Worm (Caenorhabditis elegans) whole organism, early embryonic: ENCODE results near the gene sod-4.
A peak's percentile ranks its signal among the peaks of the same experiment; 100 is the strongest.

Experiments
- B0310.2 ChIP-seq: sonication (generic microtip); optimal IDR thresholded peaks from 2 replicates; lab custom pipeline; 2016; ENCODE audit warnings: mild to moderate bottlenecking, missing genetic modification characterization, missing compliant biosample characterization
- F13C5.2 ChIP-seq: sonication (generic microtip); optimal IDR thresholded peaks from 2 replicates; lab custom pipeline; 2017; ENCODE audit warnings: mild to moderate bottlenecking, missing genetic modification characterization, inconsistent platforms, missing compliant biosample characterization
- aly-1 ChIP-seq: sonication (generic microtip); optimal IDR thresholded peaks from 2 replicates; lab custom pipeline; 2016; ENCODE audit warnings: missing genetic modification characterization, missing compliant biosample characterization
- ama-1 ChIP-seq: fragments of 150-350 bp; optimal IDR thresholded peaks from 2 replicates; lab custom pipeline; 2014
- ceh-13 ChIP-seq: fragments of 200-800 bp; sonication (Bioruptor generic); optimal IDR thresholded peaks from 2 replicates; lab custom pipeline; 2018; ENCODE audit warnings: mild to moderate bottlenecking, missing genetic modification characterization, missing compliant biosample characterization
- ceh-36 ChIP-seq: sonication (generic microtip); optimal IDR thresholded peaks from 2 replicates; lab custom pipeline; 2016; ENCODE audit warnings: missing genetic modification characterization, inconsistent platforms, missing compliant biosample characterization
- ets-7 ChIP-seq: sonication (generic microtip); optimal IDR thresholded peaks from 2 replicates; lab custom pipeline; 2016; ENCODE audit warnings: missing genotype, missing genetic modification characterization, missing compliant biosample characterization
- flt-1 ChIP-seq: fragments of 200-800 bp; sonication (Bioruptor generic); IDR thresholded peaks from 2 replicates; pipeline ENCODE4 v1.3.6; 2022; ENCODE audit warnings: missing genetic modification characterization, missing compliant biosample characterization
- hmbx-1 ChIP-seq: sonication (generic microtip); optimal IDR thresholded peaks from 2 replicates; lab custom pipeline; 2016; ENCODE audit warnings: mild to moderate bottlenecking, missing genetic modification characterization, missing compliant biosample characterization
- hmg-4 ChIP-seq: fragments of 200-800 bp; sonication (Bioruptor generic); optimal IDR thresholded peaks from 2 replicates; lab custom pipeline; 2018; ENCODE audit warnings: mild to moderate bottlenecking, missing genetic modification characterization, missing compliant biosample characterization
- hnd-1 ChIP-seq: sonication (generic microtip); optimal IDR thresholded peaks from 2 replicates; lab custom pipeline; 2016; ENCODE audit warnings: missing genetic modification characterization, missing compliant biosample characterization
- pes-1 ChIP-seq: fragments of 200-800 bp; sonication (Bioruptor generic); IDR thresholded peaks from 2 replicates; pipeline ENCODE4 v1.3.6; 2022; ENCODE audit warnings: missing genetic modification reagents, missing genetic modification characterization, missing compliant biosample characterization
- scrt-1 ChIP-seq: fragments of 200-800 bp; sonication (Bioruptor generic); IDR thresholded peaks from 2 replicates; pipeline ENCODE4 v1.3.6; 2022; ENCODE audit warnings: missing genetic modification characterization, missing compliant biosample characterization
- sea-1 ChIP-seq: fragments of 200-800 bp; sonication (Bioruptor generic); conservative IDR thresholded peaks from 2 replicates; pipeline ENCODE4 v1.3.6; 2022; ENCODE audit warnings: missing genetic modification characterization, missing compliant biosample characterization
- tbx-11 ChIP-seq: fragments of 200-800 bp; sonication (Bioruptor generic); IDR thresholded peaks from 2 replicates; pipeline ENCODE4 v1.3.6; 2022; ENCODE audit warnings: missing genetic modification characterization, missing compliant biosample characterization
- tbx-37 ChIP-seq: fragments of 200-800 bp; sonication (Bioruptor generic); conservative IDR thresholded peaks from 2 replicates; pipeline ENCODE4 v1.3.6; 2022; ENCODE audit warnings: missing genetic modification reagents, missing genetic modification characterization, missing compliant biosample characterization
- tra-4 ChIP-seq: sonication (generic microtip); optimal IDR thresholded peaks from 2 replicates; lab custom pipeline; 2017; ENCODE audit warnings: missing genetic modification characterization, missing compliant biosample characterization

Gene sod-4

DNA sequence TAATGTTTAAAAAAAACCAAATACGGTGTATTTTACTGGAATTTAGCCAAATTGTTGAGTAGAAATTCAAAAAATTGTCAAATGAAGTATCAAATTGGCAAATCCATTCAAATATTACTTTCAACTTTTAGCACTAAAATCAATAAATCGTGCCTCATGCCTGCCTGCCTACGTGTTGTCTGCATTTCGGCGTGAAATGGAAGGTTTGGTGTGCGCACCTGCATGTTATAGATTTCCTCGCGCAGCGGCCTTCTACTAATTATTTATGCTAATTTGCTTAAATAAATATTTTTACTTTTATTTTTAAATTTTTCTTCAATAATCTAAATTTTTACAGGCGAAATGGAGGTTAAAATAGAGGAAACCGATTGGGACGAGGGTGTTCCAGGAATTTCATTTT is 28.6 kb upstream of the sod-4 start, which contains the start of gene ZK1098.2:
Gene ZK1098.2 (plus strand): TSS at position 336 of the 400 bp plus-strand sequence.
- TF ChIP-seq sea-1 (GFP tag; lab: Robert Waterston, UW), result no peak
- TF ChIP-seq ama-1 (lab: Kevin White, UChicago), result no peak
- TF ChIP-seq hmg-4 (GFP tag; lab: Kevin White, UChicago), result no peak
- no peak for TF ChIP-seq ets-7 (tag; lab: Kevin White, UChicago)
- TF ChIP-seq flt-1 (GFP tag; lab: Robert Waterston, UW), result no peak
- TF ChIP-seq ceh-13 (GFP tag; lab: Kevin White, UChicago), result no peak
- no peak for TF ChIP-seq tbx-37
- no peak for TF ChIP-seq hmbx-1

DNA sequence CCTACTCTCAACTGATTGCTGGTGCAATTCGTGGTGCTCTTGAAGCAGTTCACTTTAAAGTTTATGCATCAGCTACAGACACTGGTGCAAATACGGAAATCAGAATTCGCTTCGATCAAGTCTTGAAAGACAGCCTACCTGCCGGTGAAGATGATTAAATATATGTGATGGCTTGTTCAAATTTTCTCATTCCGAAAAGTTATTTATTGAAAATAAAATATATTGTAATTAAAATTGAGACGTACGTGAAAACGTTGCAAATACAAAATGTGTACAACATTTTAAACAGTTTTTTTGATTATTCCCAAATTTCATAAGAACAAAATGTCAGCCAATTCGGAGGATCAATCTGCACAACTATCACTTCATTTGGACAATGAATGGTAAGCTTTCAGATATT is 26.7 kb upstream of the sod-4 start, which contains the start of gene ZK1098.6:
Gene ZK1098.6 (plus strand): TSS at position 301 of the 400 bp plus-strand sequence.
- no peak for TF ChIP-seq hnd-1 (tag; lab: Kevin White, UChicago)
- no peak for TF ChIP-seq sea-1 (GFP tag; lab: Robert Waterston, UW)

DNA sequence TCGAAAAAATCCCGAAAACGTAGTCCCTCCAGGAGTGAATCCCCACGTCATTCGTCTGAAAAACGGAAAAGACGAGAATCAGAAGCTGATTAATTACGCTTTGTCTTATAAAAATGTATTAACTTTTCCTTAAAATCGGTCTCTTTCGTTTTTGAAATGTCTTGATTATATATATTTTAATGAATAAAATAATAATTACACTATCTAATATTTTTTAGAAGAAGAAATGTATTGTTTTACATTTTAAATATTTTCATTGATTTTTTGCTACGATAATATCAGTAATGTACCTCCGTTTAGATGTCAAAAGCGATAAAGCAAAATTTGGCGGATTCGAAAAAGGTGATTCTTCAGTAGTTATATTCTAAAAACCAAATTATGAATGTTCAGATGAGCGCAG is 25.1 kb upstream of the sod-4 start, which contains the start of gene trpp-3:
Gene trpp-3 (plus strand): TSS at position 301 of the 400 bp plus-strand sequence.
- no peak for TF ChIP-seq flt-1 (GFP tag; lab: Robert Waterston, UW)
- no peak for TF ChIP-seq tbx-37
- no peak for TF ChIP-seq scrt-1 (GFP tag; lab: Robert Waterston, UW)
- no peak for TF ChIP-seq ceh-13 (GFP tag; lab: Kevin White, UChicago)
- TF ChIP-seq tra-4 (tag; lab: Kevin White, UChicago), result no peak
- TF ChIP-seq ama-1 (lab: Kevin White, UChicago), result no peak
- TF ChIP-seq hmg-4 (GFP tag; lab: Kevin White, UChicago), result no peak
- no peak for TF ChIP-seq B0310.2
- TF ChIP-seq hnd-1 (tag; lab: Kevin White, UChicago), result no peak
- TF ChIP-seq aly-1, result no peak
- TF ChIP-seq pes-1 (GFP tag; lab: Robert Waterston, UW), result no peak
- TF ChIP-seq hmbx-1, result no peak
- TF ChIP-seq ceh-36 (tag; lab: Kevin White, UChicago), result no peak
- TF ChIP-seq ets-7 (tag; lab: Kevin White, UChicago), result no peak
- no peak for TF ChIP-seq tbx-11 (GFP tag; lab: Robert Waterston, UW)
- TF ChIP-seq sea-1 (GFP tag; lab: Robert Waterston, UW), result no peak
- TF ChIP-seq F13C5.2, result no peak

DNA sequence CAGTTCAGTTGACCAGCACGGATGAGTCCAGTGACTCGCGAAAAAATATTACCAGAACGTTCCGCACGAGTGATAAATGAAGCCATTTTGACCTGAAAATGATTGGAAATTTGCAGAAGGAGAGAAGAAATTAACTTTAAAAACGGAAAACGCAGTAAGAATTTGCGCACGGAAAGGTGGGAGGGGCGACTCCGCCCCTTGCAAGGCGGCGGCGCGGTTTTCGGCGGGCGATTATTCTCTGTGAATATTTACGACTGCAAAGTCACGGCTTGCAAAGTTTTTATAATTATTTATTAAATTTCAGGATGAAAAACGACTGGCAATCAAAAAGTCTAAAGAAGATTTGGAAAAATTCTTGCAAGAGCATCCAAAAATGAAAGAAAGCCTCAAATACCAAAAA is 23.4 kb upstream of the sod-4 start, which contains the start of gene mrps-23:
Gene mrps-23 (minus strand): TSS at position 92 of the 400 bp plus-strand sequence.
- TF ChIP-seq hmg-4 (GFP tag; lab: Kevin White, UChicago), result peak; percentile 7
- TF ChIP-seq pes-1 (GFP tag; lab: Robert Waterston, UW), result no peak

DNA sequence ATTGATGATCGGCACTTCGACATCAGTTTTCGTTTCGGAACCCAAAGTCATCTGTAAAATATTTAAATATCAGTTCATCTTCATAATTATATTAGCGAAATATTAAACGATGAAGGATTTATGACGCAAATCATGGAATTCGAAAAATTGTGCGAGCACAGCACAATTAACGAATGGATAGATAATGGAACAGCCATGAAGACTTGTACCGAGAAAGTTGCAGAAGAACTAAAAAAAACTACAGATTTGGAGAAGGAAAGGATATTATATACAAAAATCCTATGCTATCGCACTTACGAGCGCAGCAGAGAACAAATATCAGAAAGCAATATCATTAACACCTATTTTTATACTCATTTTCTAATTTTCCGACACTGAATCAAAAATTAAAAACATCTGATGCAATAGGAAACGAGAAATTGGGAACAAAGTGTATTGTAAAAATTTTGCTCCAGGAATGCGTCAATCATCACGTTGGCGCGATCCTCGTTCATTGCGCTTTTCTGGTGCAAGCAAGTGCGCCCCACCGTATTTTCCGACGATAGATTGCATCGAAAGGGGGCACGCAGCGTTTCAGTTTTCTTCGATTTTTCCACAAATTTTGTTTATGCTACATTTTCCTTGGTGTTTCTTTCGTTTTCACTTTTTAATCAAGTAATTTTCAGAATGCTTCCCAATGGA is 21.4 kb upstream of the sod-4 start, which contains the start of the genes clu-1 and prp-40:
Gene clu-1 (minus strand): TSS at position 51 of the 681 bp plus-strand sequence.
Gene prp-40 (plus strand): TSS at position 666 of the 681 bp plus-strand sequence.
- TF ChIP-seq sea-1 (GFP tag; lab: Robert Waterston, UW) (no peak), tbx-37 (0 out of 2 replicates have a peak, but pooled peaks have one; percentile 13), F13C5.2 (peak; percentile 36), hmg-4 (GFP tag; lab: Kevin White, UChicago) (peak; percentile 37)

DNA sequence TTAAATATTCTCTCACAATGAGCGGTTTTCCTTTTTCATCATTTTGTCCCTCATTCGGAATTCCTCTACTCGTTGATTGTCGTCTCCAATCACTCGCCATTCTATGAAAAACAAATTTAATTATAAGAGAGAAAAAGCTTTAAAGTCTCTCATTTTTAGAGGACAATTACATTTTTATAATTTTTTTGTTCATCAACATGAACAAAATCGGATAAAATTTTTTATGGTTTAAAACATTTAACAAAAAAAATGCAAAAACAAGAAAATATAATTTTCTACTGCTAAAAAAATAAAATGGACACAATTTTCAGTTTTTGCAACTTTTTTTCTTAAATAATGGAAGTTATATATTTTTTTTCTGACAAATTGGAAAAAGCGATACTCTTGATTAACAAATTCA is 16.0 kb upstream of the sod-4 start, which contains the start of gene F55H2.7:
Gene F55H2.7 (minus strand): TSS at position 101 of the 400 bp plus-strand sequence.
- TF ChIP-seq hmg-4 (GFP tag; lab: Kevin White, UChicago) (no peak), hnd-1 (tag; lab: Kevin White, UChicago) (no peak), hmbx-1 (no peak), tbx-11 (GFP tag; lab: Robert Waterston, UW) (no peak), B0310.2 (no peak), pes-1 (GFP tag; lab: Robert Waterston, UW) (no peak), ama-1 (lab: Kevin White, UChicago) (no peak), sea-1 (GFP tag; lab: Robert Waterston, UW) (no peak), ceh-13 (GFP tag; lab: Kevin White, UChicago) (no peak), F13C5.2 (no peak), ceh-36 (tag; lab: Kevin White, UChicago) (no peak), aly-1 (no peak), flt-1 (GFP tag; lab: Robert Waterston, UW) (no peak), ets-7 (tag; lab: Kevin White, UChicago) (no peak), scrt-1 (GFP tag; lab: Robert Waterston, UW) (no peak)

DNA sequence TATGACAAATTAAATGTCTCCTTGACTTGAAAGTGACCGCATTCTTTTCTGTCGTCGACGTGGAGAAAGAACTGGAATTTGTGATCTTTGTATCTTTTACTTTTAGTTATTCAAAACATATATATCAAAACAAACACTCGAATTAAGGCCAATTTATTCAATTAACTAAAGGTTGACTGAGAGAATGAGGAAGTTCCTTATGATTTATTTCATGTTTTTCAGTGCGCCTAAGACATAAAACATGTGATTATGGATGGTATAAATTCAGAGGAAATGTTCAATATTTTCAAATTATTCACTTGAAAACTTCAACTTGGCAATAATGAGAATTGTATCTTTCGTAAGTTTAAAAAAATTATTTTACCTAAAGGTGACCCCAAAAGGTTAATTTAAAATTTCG is 13.4 kb upstream of the sod-4 start, which contains the start of gene F55H2.8:
Gene F55H2.8 (plus strand): TSS at position 301 of the 400 bp plus-strand sequence.
- TF ChIP-seq ama-1 (lab: Kevin White, UChicago), result no peak
- no peak for TF ChIP-seq tbx-11 (GFP tag; lab: Robert Waterston, UW)
- no peak for TF ChIP-seq ceh-13 (GFP tag; lab: Kevin White, UChicago)
- TF ChIP-seq sea-1 (GFP tag; lab: Robert Waterston, UW), result no peak
- TF ChIP-seq B0310.2, result no peak
- no peak for TF ChIP-seq pes-1 (GFP tag; lab: Robert Waterston, UW)
- TF ChIP-seq aly-1, result no peak
- no peak for TF ChIP-seq tra-4 (tag; lab: Kevin White, UChicago)
- no peak for TF ChIP-seq hmg-4 (GFP tag; lab: Kevin White, UChicago)
- TF ChIP-seq scrt-1 (GFP tag; lab: Robert Waterston, UW), result no peak
- no peak for TF ChIP-seq hmbx-1
- TF ChIP-seq ceh-36 (tag; lab: Kevin White, UChicago), result no peak
- TF ChIP-seq tbx-37, result no peak
- TF ChIP-seq hnd-1 (tag; lab: Kevin White, UChicago), result no peak
- TF ChIP-seq F13C5.2, result no peak
- TF ChIP-seq ets-7 (tag; lab: Kevin White, UChicago), result no peak
- TF ChIP-seq flt-1 (GFP tag; lab: Robert Waterston, UW), result no peak
